Fruit fly (Drosophila melanogaster) Kc167 (cell line): Measurements from ENCODE around the gene psd.

Experiments used
- Myc ChIP-seq: fragments of >200 bp; optimal IDR thresholded peaks from 2 replicates; lab custom pipeline; 2017; ENCODE audit warnings: missing external identifiers
- Sin3A ChIP-seq: fragments of >200 bp; optimal IDR thresholded peaks from 2 replicates; lab custom pipeline; 2018; ENCODE audit warnings: missing external identifiers
- h ChIP-seq: fragments of >200 bp; optimal IDR thresholded peaks from 3 replicates; lab custom pipeline; 2018; ENCODE audit warnings: missing external identifiers
- insv ChIP-seq: fragments of >200 bp; optimal IDR thresholded peaks from 3 replicates; lab custom pipeline; 2018; ENCODE audit warnings: missing external identifiers
- psq ChIP-seq: fragments of >200 bp; optimal IDR thresholded peaks from 2 replicates; lab custom pipeline; 2017; ENCODE audit warnings: missing external identifiers
- ttk ChIP-seq: sonication (Bioruptor generic); optimal IDR thresholded peaks from 2 replicates; lab custom pipeline; 2017; ENCODE audit warnings: missing external identifiers

- TF ChIP-seq h (lab: Kevin White, UChicago) (no peak), insv (lab: Kevin White, UChicago) (no peak), psq (lab: Kevin White, UChicago) (no peak), Sin3A (lab: Kevin White, UChicago) (no peak), ttk (no peak), Myc (lab: Kevin White, UChicago) (no peak)
Observed at dm6 chr2L:5986094-5986493, 21.3 kb upstream of the psd start, which contains the start of gene ifc.
